Worm (Caenorhabditis elegans) whole organism, L2 larva: ENCODE results near the gene F57C7.4.

Source experiments
- aly-2 ChIP-seq: fragments of 150-350 bp; optimal IDR thresholded peaks from 2 replicates; lab custom pipeline; 2014; ENCODE audit warnings: missing biosample characterization, missing genetic modification characterization
- lin-11 ChIP-seq: fragments of 150-350 bp; sonication (generic microtip); optimal IDR thresholded peaks from 2 replicates; lab custom pipeline; 2014; ENCODE audit warnings: missing biosample characterization, missing genetic modification characterization, inconsistent platforms, mixed read lengths
- nhr-25 ChIP-seq: fragments of 150-350 bp; sonication (generic microtip); optimal IDR thresholded peaks from 3 replicates; lab custom pipeline; 2014; ENCODE audit warnings: missing biosample characterization, missing genetic modification characterization
- nhr-77 ChIP-seq: fragments of 150-350 bp; optimal IDR thresholded peaks from 2 replicates; lab custom pipeline; 2014; ENCODE audit warnings: missing biosample characterization, missing genetic modification characterization
- skn-1 ChIP-seq: sonication (generic microtip); optimal IDR thresholded peaks from 2 replicates; lab custom pipeline; 2017; ENCODE audit warnings: missing biosample characterization, missing genetic modification characterization
- sma-3 ChIP-seq: sonication (generic microtip); optimal IDR thresholded peaks from 2 replicates; lab custom pipeline; 2016; ENCODE audit warnings: missing genetic modification reagents, missing genetic modification characterization, missing compliant biosample characterization
- snpc-4 ChIP-seq: fragments of 150-350 bp; optimal IDR thresholded peaks from 2 replicates; lab custom pipeline; 2014; ENCODE audit warnings: missing biosample characterization, missing genetic modification characterization
- unc-39 ChIP-seq: fragments of 150-350 bp; optimal IDR thresholded peaks from 2 replicates; lab custom pipeline; 2014; ENCODE audit warnings: missing biosample characterization, missing genetic modification characterization
- unc-62 ChIP-seq: fragments of 150-350 bp; optimal IDR thresholded peaks from 2 replicates; lab custom pipeline; 2014; ENCODE audit warnings: missing biosample characterization, missing genetic modification reagents, missing genetic modification characterization
- ztf-11 ChIP-seq: sonication (generic microtip); optimal IDR thresholded peaks from 2 replicates; lab custom pipeline; 2017; ENCODE audit warnings: missing biosample characterization, missing genetic modification characterization

DNA sequence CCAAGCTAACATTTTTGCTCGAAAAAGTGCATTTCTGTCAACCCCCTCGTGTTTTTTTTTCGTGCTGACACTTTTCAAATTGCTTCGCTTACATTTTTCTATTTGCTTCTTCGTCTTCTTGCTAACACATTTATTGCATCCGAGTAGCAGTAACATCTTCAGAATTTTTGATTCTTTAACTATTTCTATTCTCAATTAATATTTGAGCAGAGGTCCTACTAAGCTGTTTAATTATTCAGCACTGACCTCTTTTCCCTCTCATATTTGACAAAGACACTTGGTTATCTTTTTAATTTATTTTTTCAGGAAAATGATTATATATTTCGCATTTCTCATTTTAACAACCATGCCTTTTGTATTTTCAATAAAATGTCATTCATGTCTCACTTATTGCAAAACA is 43.6 kb downstream of the F57C7.4 start, which contains the start of gene F59F5.5:
- TF ChIP-seq ztf-11 (tag; lab: Kevin White, UChicago), result no peak
- TF ChIP-seq unc-62 (GFP tag; lab: Kevin White, UChicago), result no peak
- no peak for TF ChIP-seq snpc-4 (tag; lab: Kevin White, UChicago)
- no peak for TF ChIP-seq nhr-77 (tag; lab: Kevin White, UChicago)
- no peak for TF ChIP-seq nhr-25 (tag; lab: Kevin White, UChicago)
- no peak for TF ChIP-seq unc-39 (tag; lab: Kevin White, UChicago)
- no peak for TF ChIP-seq lin-11
- no peak for TF ChIP-seq skn-1
- TF ChIP-seq sma-3 (GFP tag; lab: Kevin White, UChicago), result no peak
- TF ChIP-seq aly-2 (tag; lab: Kevin White, UChicago), result no peak
